Fruit fly (Drosophila melanogaster): Measurements from ENCODE around the gene Vav.
A peak's percentile ranks its signal among the peaks of the same experiment; 100 is the strongest.

Gene Vav

dm6 chrX:19261528-19262102, at the start of gene Vav:
TSS of gene Vav (plus strand) at chrX:19261820.
- 0 out of 2 replicates have a peak, but pooled peaks have one; percentile 32 for TF ChIP-seq CG32121 (GFP tag; IDR thresholded peaks at IDR 0.05)
- TF ChIP-seq CG10348 (GFP tag; IDR thresholded peaks at IDR 0.05) = no peak
- TF ChIP-seq Ets98B (GFP tag; IDR thresholded peaks at IDR 0.05) = 0 out of 2 replicates have a peak, but pooled peaks have one; percentile 22
- peak; percentile 16 for TF ChIP-seq EcR (GFP tag; optimal IDR thresholded peaks at IDR 0.05)

DNA sequence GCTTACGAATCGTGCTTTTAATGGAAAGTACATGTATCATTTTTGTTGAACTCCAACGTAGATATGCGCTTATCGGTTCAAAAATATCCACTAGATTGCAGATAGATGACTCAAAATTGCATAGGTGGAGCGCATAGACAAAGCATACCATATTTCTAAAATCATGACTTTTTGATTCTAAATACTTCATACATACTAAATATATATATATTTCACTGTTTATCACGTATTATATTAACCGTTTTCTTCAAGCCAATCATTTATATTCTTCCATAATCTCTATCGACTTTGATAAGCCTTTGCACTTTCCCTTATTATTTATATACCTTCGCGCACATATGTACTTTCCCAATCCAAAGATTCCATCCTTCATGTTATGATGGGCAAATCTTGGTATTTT, 49.6 kb upstream of the Vav start, which contains the start of gene CG14195:
Gene CG14195 (minus strand): TSS at position 101 of the 400 bp plus-strand sequence.
- TF ChIP-seq CG14655 (GFP tag; optimal IDR thresholded peaks at IDR 0.05) (no peak), CG12605 (GFP tag; IDR thresholded peaks at IDR 0.05) (no peak), fd96Ca (GFP tag; IDR thresholded peaks at IDR 0.05) (no peak), CG17806 (tag; optimal IDR thresholded peaks at IDR 0.05) (no peak), CG9948 (tag; optimal IDR thresholded peaks at IDR 0.05) (no peak), CG15710 (tag; optimal IDR thresholded peaks at IDR 0.05) (no peak), CG13204 (GFP tag; optimal IDR thresholded peaks at IDR 0.05) (no peak), Ets98B (GFP tag; IDR thresholded peaks at IDR 0.05) (no peak), Snoo (tag; optimal IDR thresholded peaks at IDR 0.05) (no peak), CG4496 (GFP tag; IDR thresholded peaks at IDR 0.05) (no peak), CG32121 (GFP tag; IDR thresholded peaks at IDR 0.05) (no peak), CG34367 (tag; optimal IDR thresholded peaks at IDR 0.05) (no peak), CG8159 (tag; optimal IDR thresholded peaks at IDR 0.05) (no peak), CG8301 (tag; optimal IDR thresholded peaks at IDR 0.05) (no peak), gl (tag; optimal IDR thresholded peaks at IDR 0.05) (no peak), CG10348 (GFP tag; IDR thresholded peaks at IDR 0.05) (no peak), EcR (GFP tag; optimal IDR thresholded peaks at IDR 0.05) (no peak), Pif1B (GFP tag; optimal IDR thresholded peaks at IDR 0.05) (no peak)

DNA sequence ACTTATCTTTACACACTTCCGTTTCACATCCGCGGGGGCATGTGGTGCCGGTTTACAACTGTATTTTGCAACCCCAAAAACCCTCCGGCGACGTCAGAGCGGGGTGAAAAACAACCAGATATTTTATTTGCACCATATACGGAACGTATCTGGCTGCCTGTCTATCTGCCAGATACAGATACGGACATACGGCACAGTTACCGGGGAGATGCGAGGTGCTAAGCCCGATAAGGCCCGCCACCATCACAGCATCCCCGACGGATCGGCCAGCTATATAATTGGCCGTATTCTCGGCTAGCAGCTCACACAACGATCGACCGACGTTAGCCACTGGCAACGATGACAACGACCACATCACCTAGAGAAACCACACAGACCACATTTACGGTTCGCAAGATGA, 48.7 kb upstream of the Vav start, which contains the start of gene Mur18B:
Gene Mur18B (plus strand): TSS at position 301 of the 400 bp plus-strand sequence.
- TF ChIP-seq CG10348 (GFP tag; IDR thresholded peaks at IDR 0.05) = no peak
- no peak for TF ChIP-seq rn (GFP tag; IDR thresholded peaks at IDR 0.05)
- TF ChIP-seq Ets98B (GFP tag; IDR thresholded peaks at IDR 0.05) = no peak
- TF ChIP-seq CG15710 (tag; optimal IDR thresholded peaks at IDR 0.05) = no peak
- no peak for TF ChIP-seq fd96Ca (GFP tag; IDR thresholded peaks at IDR 0.05)
- no peak for TF ChIP-seq CG13204 (GFP tag; optimal IDR thresholded peaks at IDR 0.05)
- TF ChIP-seq CG8301 (tag; optimal IDR thresholded peaks at IDR 0.05) = no peak
- no peak for TF ChIP-seq Snoo (tag; optimal IDR thresholded peaks at IDR 0.05)
- no peak for TF ChIP-seq D1 (tag; optimal IDR thresholded peaks at IDR 0.05)
- TF ChIP-seq CG12605 (GFP tag; IDR thresholded peaks at IDR 0.05) = no peak
- no peak for TF ChIP-seq gl (tag; optimal IDR thresholded peaks at IDR 0.05)
- no peak for TF ChIP-seq CG17806 (tag; optimal IDR thresholded peaks at IDR 0.05)
- TF ChIP-seq CG34367 (tag; optimal IDR thresholded peaks at IDR 0.05) = no peak

DNA sequence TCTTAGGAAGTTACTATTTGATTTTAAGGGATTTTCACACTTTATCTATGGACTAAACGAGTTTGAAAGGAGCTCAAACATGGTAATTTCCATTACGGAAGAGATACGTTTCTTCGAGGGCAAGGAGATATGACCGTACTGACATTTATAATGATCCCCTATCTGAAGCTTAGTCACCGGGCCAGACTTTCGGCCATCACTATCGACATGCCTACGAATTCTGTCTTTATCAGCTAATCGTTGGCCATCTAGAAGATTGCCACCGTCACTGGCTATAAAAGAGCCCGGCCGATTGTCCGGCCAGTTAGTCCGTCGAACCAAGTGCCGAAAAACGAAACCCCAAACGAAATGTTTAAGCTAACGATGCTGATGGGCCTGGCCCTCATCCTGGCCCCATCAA, 46.4 kb upstream of the Vav start, which contains the start of gene Muc18B:
Gene Muc18B (plus strand): TSS at position 301 of the 400 bp plus-strand sequence.
- TF ChIP-seq CG34367 (tag; optimal IDR thresholded peaks at IDR 0.05) (no peak), CG17806 (tag; optimal IDR thresholded peaks at IDR 0.05) (no peak), CG12605 (GFP tag; IDR thresholded peaks at IDR 0.05) (no peak), CG4496 (GFP tag; IDR thresholded peaks at IDR 0.05) (no peak), CG32121 (GFP tag; IDR thresholded peaks at IDR 0.05) (no peak), Pif1B (GFP tag; optimal IDR thresholded peaks at IDR 0.05) (no peak), gl (tag; optimal IDR thresholded peaks at IDR 0.05) (no peak)

DNA sequence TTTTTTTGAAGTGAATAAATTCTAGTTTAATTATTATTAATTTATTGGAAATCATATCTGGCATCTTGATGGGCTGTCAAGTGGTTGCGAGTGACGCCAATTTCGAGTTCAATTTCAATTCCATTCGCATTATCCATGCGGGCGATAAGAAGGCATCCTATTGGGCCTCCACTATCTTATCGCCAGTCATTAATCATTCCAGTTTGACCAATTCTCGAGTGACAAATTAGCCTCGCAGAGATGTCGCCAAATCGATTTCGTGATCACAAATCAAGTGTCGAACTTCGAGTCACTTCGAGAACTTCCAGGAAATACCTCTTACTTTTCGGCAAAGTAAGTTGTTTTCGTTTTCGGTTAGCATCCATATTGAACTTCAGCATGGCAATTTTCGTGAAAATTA, 44.9 kb upstream of the Vav start:
- TF ChIP-seq CG17806 (tag; optimal IDR thresholded peaks at IDR 0.05) (no peak), fd96Ca (GFP tag; IDR thresholded peaks at IDR 0.05) (no peak), CG32121 (GFP tag; IDR thresholded peaks at IDR 0.05) (no peak), CG13204 (GFP tag; optimal IDR thresholded peaks at IDR 0.05) (no peak), CG8159 (tag; optimal IDR thresholded peaks at IDR 0.05) (no peak), CG12605 (GFP tag; IDR thresholded peaks at IDR 0.05) (no peak), Pif1B (GFP tag; optimal IDR thresholded peaks at IDR 0.05) (no peak)

DNA sequence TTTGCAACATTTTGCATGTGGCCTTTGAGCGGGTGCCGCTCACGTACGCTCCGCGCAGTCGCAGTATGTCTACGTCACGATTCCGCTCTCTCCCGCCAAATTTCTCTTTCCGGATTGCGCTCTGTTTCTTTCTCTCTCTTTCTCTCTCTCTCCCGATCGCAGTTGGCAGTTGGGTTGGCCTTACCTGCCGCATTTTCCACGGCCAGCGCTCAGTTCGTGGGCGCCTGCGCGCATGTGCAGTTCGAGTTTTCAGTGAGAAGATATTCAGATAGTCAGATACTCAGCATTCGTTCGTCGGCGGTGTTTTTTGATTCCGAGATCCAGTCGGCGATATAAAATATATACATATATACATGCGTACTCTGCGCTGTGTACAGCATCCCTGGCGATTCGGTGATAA, 41.2 kb upstream of the Vav start, which contains the start of gene CG7884:
Gene CG7884 (plus strand): TSS at position 208 of the 400 bp plus-strand sequence.
- no peak for TF ChIP-seq CG15710 (tag; optimal IDR thresholded peaks at IDR 0.05)
- no peak for TF ChIP-seq Snoo (tag; optimal IDR thresholded peaks at IDR 0.05)
- TF ChIP-seq CG12605 (GFP tag; IDR thresholded peaks at IDR 0.05) = 0 out of 2 replicates have a peak, but pooled peaks have one; percentile 9
- peak; percentile 19 for TF ChIP-seq Pif1A (GFP tag; optimal IDR thresholded peaks at IDR 0.05)
- peak; percentile 22; the same call in 1 of the 2 replicates for TF ChIP-seq Ets98B (GFP tag; IDR thresholded peaks at IDR 0.05)
- no peak for TF ChIP-seq CG8159 (tag; optimal IDR thresholded peaks at IDR 0.05)
- TF ChIP-seq CG13204 (GFP tag; optimal IDR thresholded peaks at IDR 0.05) = peak; percentile 64
- peak; percentile 69 for TF ChIP-seq CG4496 (GFP tag; IDR thresholded peaks at IDR 0.05)
- TF ChIP-seq Pif1B (GFP tag; optimal IDR thresholded peaks at IDR 0.05) = peak; percentile 53
- TF ChIP-seq EcR (GFP tag; optimal IDR thresholded peaks at IDR 0.05) = peak; percentile 12
